Worm (Caenorhabditis elegans) whole organism, L3 larva: ENCODE results near the gene acbp-4.

Experiments
- aly-2 ChIP-seq: fragments of 150-350 bp; optimal IDR thresholded peaks from 2 replicates; lab custom pipeline; 2014; ENCODE audit warnings: missing biosample characterization, missing genetic modification characterization
- nhr-76 ChIP-seq: fragments of 150-350 bp; sonication (generic microtip); optimal IDR thresholded peaks from 5 replicates; lab custom pipeline; 2014; ENCODE audit warnings: missing biosample characterization, missing genetic modification characterization

- TF ChIP-seq aly-2 (tag; lab: Kevin White, UChicago) (no peak), nhr-76 (tag; lab: Kevin White, UChicago) (no peak)
Measured at ce11 chrIII:7323331-7323730, 14.4 kb upstream of the acbp-4 start.
